Worm (Caenorhabditis elegans) whole organism, late embryonic: Measurements from ENCODE around the gene srbc-59.

ENCODE experiments used
- C08G9.2 ChIP-seq: sonication (generic microtip); optimal IDR thresholded peaks from 2 replicates; lab custom pipeline; 2016; ENCODE audit warnings: mild to moderate bottlenecking, missing genetic modification characterization, moderate library complexity, missing compliant biosample characterization
- C38D4.7 ChIP-seq: fragments of 200-800 bp; sonication (Bioruptor generic); optimal IDR thresholded peaks from 2 replicates; lab custom pipeline; 2018; ENCODE audit warnings: mild to moderate bottlenecking, missing genetic modification characterization, moderate library complexity, missing compliant biosample characterization
- F13H6.1 ChIP-seq: sonication (generic microtip); optimal IDR thresholded peaks from 2 replicates; lab custom pipeline; 2016; ENCODE audit warnings: missing genetic modification characterization, missing compliant biosample characterization
- K02D7.2 ChIP-seq: sonication (generic microtip); optimal IDR thresholded peaks from 2 replicates; lab custom pipeline; 2017; ENCODE audit warnings: mild to moderate bottlenecking, missing genetic modification characterization, missing compliant biosample characterization
- K09A11.1 ChIP-seq: sonication (generic microtip); optimal IDR thresholded peaks from 2 replicates; lab custom pipeline; 2017; ENCODE audit warnings: antibody characterized with exemption, mild to moderate bottlenecking, missing genetic modification characterization, missing compliant biosample characterization; ENCODE audit not compliant: insufficient read depth
- T23F11.4 ChIP-seq: fragments of 200-800 bp; sonication (Bioruptor generic); optimal IDR thresholded peaks from 2 replicates; lab custom pipeline; 2018; ENCODE audit warnings: mild to moderate bottlenecking, missing genetic modification characterization, missing compliant biosample characterization
- Y22D7AL.16 ChIP-seq: sonication (generic microtip); optimal IDR thresholded peaks from 2 replicates; lab custom pipeline; 2016; ENCODE audit warnings: missing genetic modification characterization, missing compliant biosample characterization
- ama-1 ChIP-seq: fragments of 150-350 bp; optimal IDR thresholded peaks from 2 replicates; lab custom pipeline; 2014
- ceh-14 ChIP-seq: sonication (generic microtip); optimal IDR thresholded peaks from 2 replicates; lab custom pipeline; 2016; ENCODE audit warnings: missing genotype, missing genetic modification characterization, missing compliant biosample characterization
- ceh-18 ChIP-seq: sonication (generic microtip); optimal IDR thresholded peaks from 2 replicates; lab custom pipeline; 2016; ENCODE audit warnings: missing genetic modification characterization, missing compliant biosample characterization
- ceh-22 ChIP-seq: sonication (generic microtip); optimal IDR thresholded peaks from 2 replicates; lab custom pipeline; 2017; ENCODE audit warnings: missing biosample characterization, missing genetic modification characterization
- ceh-30 ChIP-seq: fragments of 150-350 bp; optimal IDR thresholded peaks from 2 replicates; lab custom pipeline; 2014; ENCODE audit warnings: missing biosample characterization, missing genetic modification characterization
- ceh-34 ChIP-seq: sonication (generic microtip); optimal IDR thresholded peaks from 2 replicates; lab custom pipeline; 2016; ENCODE audit warnings: mild to moderate bottlenecking, missing genetic modification characterization, missing compliant biosample characterization
- ceh-9 ChIP-seq: sonication (generic microtip); optimal IDR thresholded peaks from 2 replicates; lab custom pipeline; 2016; ENCODE audit warnings: mild to moderate bottlenecking, missing genetic modification characterization, inconsistent platforms, missing compliant biosample characterization
- che-1 ChIP-seq: sonication (generic microtip); optimal IDR thresholded peaks from 2 replicates; lab custom pipeline; 2016; ENCODE audit warnings: mild to moderate bottlenecking, missing genetic modification characterization, missing compliant biosample characterization
- ets-4 ChIP-seq: sonication (generic microtip); optimal IDR thresholded peaks from 2 replicates; lab custom pipeline; 2016; ENCODE audit warnings: missing genetic modification characterization, missing compliant biosample characterization
- fkh-6 ChIP-seq: sonication (generic microtip); optimal IDR thresholded peaks from 2 replicates; lab custom pipeline; 2016; ENCODE audit warnings: missing genetic modification characterization, missing compliant biosample characterization
- hlh-13 ChIP-seq: fragments of 200-800 bp; sonication (Bioruptor generic); optimal IDR thresholded peaks from 2 replicates; lab custom pipeline; 2018; ENCODE audit warnings: mild to moderate bottlenecking, missing genetic modification characterization, missing compliant biosample characterization
- hlh-30 ChIP-seq: sonication (generic microtip); optimal IDR thresholded peaks from 2 replicates; lab custom pipeline; 2017; ENCODE audit warnings: antibody characterized with exemption, missing genetic modification characterization, missing compliant biosample characterization; ENCODE audit not compliant: insufficient read depth
- hlh-6 ChIP-seq: sonication (generic microtip); optimal IDR thresholded peaks from 2 replicates; lab custom pipeline; 2016; ENCODE audit warnings: missing genotype, missing genetic modification characterization, missing compliant biosample characterization
- lim-6 ChIP-seq: sonication (generic microtip); optimal IDR thresholded peaks from 2 replicates; lab custom pipeline; 2016; ENCODE audit warnings: missing genetic modification characterization, missing compliant biosample characterization
- lin-11 ChIP-seq: fragments of 200-800 bp; sonication (Bioruptor generic); optimal IDR thresholded peaks from 2 replicates; lab custom pipeline; 2018; ENCODE audit warnings: mild to moderate bottlenecking, missing genetic modification characterization, missing compliant biosample characterization
- nhr-11 ChIP-seq: fragments of 150-350 bp; optimal IDR thresholded peaks from 2 replicates; lab custom pipeline; 2014; ENCODE audit warnings: missing biosample characterization, missing genetic modification characterization
- nhr-232 ChIP-seq: sonication (generic microtip); optimal IDR thresholded peaks from 2 replicates; lab custom pipeline; 2016; ENCODE audit warnings: missing genetic modification characterization, missing compliant biosample characterization
- pat-9 ChIP-seq: fragments of 200-800 bp; sonication (Bioruptor generic); optimal IDR thresholded peaks from 2 replicates; lab custom pipeline; 2018; ENCODE audit warnings: mild to moderate bottlenecking, missing genetic modification characterization, moderate library complexity, missing compliant biosample characterization
- pax-1 ChIP-seq: fragments of 150-350 bp; optimal IDR thresholded peaks from 2 replicates; lab custom pipeline; 2014; ENCODE audit warnings: missing biosample characterization, missing genetic modification characterization
- pha-2 ChIP-seq: sonication (generic microtip); optimal IDR thresholded peaks from 2 replicates; lab custom pipeline; 2017; ENCODE audit warnings: mild to moderate bottlenecking, missing genetic modification characterization, missing compliant biosample characterization
- pha-4 ChIP-seq: fragments of 150-350 bp; optimal IDR thresholded peaks from 2 replicates; lab custom pipeline; 2018; ENCODE audit warnings: missing biosample characterization, missing genetic modification reagents, missing genetic modification characterization
- pros-1 ChIP-seq: fragments of 150-350 bp; optimal IDR thresholded peaks from 2 replicates; lab custom pipeline; 2014; ENCODE audit warnings: missing biosample characterization, missing genetic modification reagents, missing genetic modification characterization
- rnt-1 ChIP-seq: sonication (generic microtip); optimal IDR thresholded peaks from 2 replicates; lab custom pipeline; 2016; ENCODE audit warnings: missing genetic modification characterization, missing compliant biosample characterization
- sox-4 ChIP-seq: sonication (generic microtip); optimal IDR thresholded peaks from 2 replicates; lab custom pipeline; 2017; ENCODE audit warnings: mild to moderate bottlenecking, missing genetic modification characterization, inconsistent platforms, missing compliant biosample characterization
- tbx-2 ChIP-seq: sonication (generic microtip); optimal IDR thresholded peaks from 2 replicates; lab custom pipeline; 2016; ENCODE audit warnings: missing genetic modification characterization, missing compliant biosample characterization
- ttx-3 ChIP-seq: sonication (generic microtip); optimal IDR thresholded peaks from 2 replicates; lab custom pipeline; 2016; ENCODE audit warnings: missing genetic modification reagents, missing genetic modification characterization, missing compliant biosample characterization
- unc-3 ChIP-seq, 2 experiments: fragments of 200-800 bp in 1 of 2; sonication (Bioruptor generic) in 1 of 2; sonication (generic microtip) in 1 of 2; conservative IDR thresholded peaks in 1 of 2; optimal IDR thresholded peaks in 1 of 2; 2 replicates each; pipeline versions ENCODE4 v1.3.6 to Lab custom; 2016 to 2022; ENCODE audit warnings: missing compliant biosample characterization in 2 of 2, missing genetic modification characterization in 2 of 2, missing genetic modification reagents in 1 of 2
- unc-42 ChIP-seq: sonication (generic microtip); optimal IDR thresholded peaks from 2 replicates; lab custom pipeline; 2016; ENCODE audit warnings: missing genotype, missing genetic modification characterization, missing compliant biosample characterization
- unc-55 ChIP-seq: sonication (generic microtip); optimal IDR thresholded peaks from 2 replicates; lab custom pipeline; 2017; ENCODE audit warnings: missing biosample characterization, missing genetic modification reagents, missing genetic modification characterization

srbc-59 gene

ce11 chrV:808260-808659 lies 29.8 kb downstream of the srbc-59 start:
- TF ChIP-seq pha-4 (tag; lab: Kevin White, UChicago) (no peak), ets-4 (tag; lab: Kevin White, UChicago) (no peak), K02D7.2 (no peak), ceh-9 (tag; lab: Kevin White, UChicago) (no peak), pax-1 (tag; lab: Kevin White, UChicago) (no peak), ceh-34 (tag; lab: Kevin White, UChicago) (no peak)

- no peak for TF ChIP-seq ceh-22
- TF ChIP-seq fkh-6, result no peak
- TF ChIP-seq ama-1 (lab: Kevin White, UChicago), result no peak
- TF ChIP-seq ceh-14 (tag; lab: Kevin White, UChicago), result no peak
- TF ChIP-seq unc-42 (tag; lab: Kevin White, UChicago), result peak; percentile 74
Measured at ce11 chrV:810281-810862, 31.9 kb downstream of the srbc-59 start, which contains the start of gene R13D11.4. Gene R13D11.4, plus strand, starts transcription at chrV:810812.

- no peak for TF ChIP-seq nhr-11 (tag; lab: Kevin White, UChicago)
- TF ChIP-seq lin-11, result no peak
- TF ChIP-seq che-1, result no peak
- TF ChIP-seq ceh-18 (tag; lab: Kevin White, UChicago), result no peak
- TF ChIP-seq ceh-9 (tag; lab: Kevin White, UChicago), result no peak
- no peak for TF ChIP-seq unc-3 (GFP tag; conservative IDR thresholded peaks at IDR 0.05; lab: Robert Waterston, UW)
- TF ChIP-seq unc-3 (tag; optimal IDR thresholded peaks at IDR 0.05; lab: Kevin White, UChicago), result no peak
- no peak for TF ChIP-seq nhr-232 (tag; lab: Kevin White, UChicago)
- TF ChIP-seq K09A11.1 (tag; lab: Kevin White, UChicago), result no peak
- TF ChIP-seq T23F11.4 (GFP tag; lab: Kevin White, UChicago), result no peak
- TF ChIP-seq rnt-1 (tag; lab: Kevin White, UChicago), result no peak
- no peak for TF ChIP-seq hlh-30 (tag; lab: Kevin White, UChicago)
- TF ChIP-seq hlh-13, result no peak
- no peak for TF ChIP-seq hlh-6
- TF ChIP-seq ets-4 (tag; lab: Kevin White, UChicago), result no peak
- TF ChIP-seq C38D4.7 (GFP tag; lab: Kevin White, UChicago), result no peak
- TF ChIP-seq pha-4 (tag; lab: Kevin White, UChicago), result no peak
- TF ChIP-seq pat-9 (tag; lab: Kevin White, UChicago), result no peak
- no peak for TF ChIP-seq sox-4 (tag; lab: Kevin White, UChicago)
Measured at ce11 chrV:813101-813500, 34.7 kb downstream of the srbc-59 start, which contains the start of gene R13D11.10. Gene R13D11.10, minus strand, starts transcription at chrV:813201.

- no peak for TF ChIP-seq pros-1 (tag; lab: Kevin White, UChicago)
- no peak for TF ChIP-seq F13H6.1 (tag; lab: Kevin White, UChicago)
- no peak for TF ChIP-seq ceh-30 (tag; lab: Kevin White, UChicago)
- TF ChIP-seq Y22D7AL.16 (tag; lab: Kevin White, UChicago), result no peak
- no peak for TF ChIP-seq tbx-2 (tag; lab: Kevin White, UChicago)
- TF ChIP-seq K02D7.2, result no peak
- no peak for TF ChIP-seq C08G9.2 (tag; lab: Kevin White, UChicago)
- no peak for TF ChIP-seq hlh-30 (tag; lab: Kevin White, UChicago)
- TF ChIP-seq ets-4 (tag; lab: Kevin White, UChicago), result no peak
- no peak for TF ChIP-seq pat-9 (tag; lab: Kevin White, UChicago)
- TF ChIP-seq K09A11.1 (tag; lab: Kevin White, UChicago), result no peak
- no peak for TF ChIP-seq hlh-13
- no peak for TF ChIP-seq lim-6
- no peak for TF ChIP-seq ttx-3 (tag; lab: Kevin White, UChicago)
- no peak for TF ChIP-seq pha-4 (tag; lab: Kevin White, UChicago)
- TF ChIP-seq unc-55 (GFP tag; lab: Kevin White, UChicago), result no peak
- no peak for TF ChIP-seq pha-2 (tag; lab: Kevin White, UChicago)
- TF ChIP-seq, all 69 proteins: peak for 0
Measured at ce11 chrV:814716-815115, 36.3 kb downstream of the srbc-59 start, which contains the start of gene R13D11.3. Gene R13D11.3, plus strand, starts transcription at chrV:815016.
